Worm (Caenorhabditis elegans) whole organism, early embryonic: ENCODE data around the gene F22B3.5.

Experiments used
- aly-1 ChIP-seq: sonication (generic microtip); optimal IDR thresholded peaks from 2 replicates; lab custom pipeline; 2016; ENCODE audit warnings: missing genetic modification characterization, missing compliant biosample characterization
- ceh-36 ChIP-seq: sonication (generic microtip); optimal IDR thresholded peaks from 2 replicates; lab custom pipeline; 2016; ENCODE audit warnings: missing genetic modification characterization, inconsistent platforms, missing compliant biosample characterization
- ets-7 ChIP-seq: sonication (generic microtip); optimal IDR thresholded peaks from 2 replicates; lab custom pipeline; 2016; ENCODE audit warnings: missing genotype, missing genetic modification characterization, missing compliant biosample characterization
- flt-1 ChIP-seq: fragments of 200-800 bp; sonication (Bioruptor generic); IDR thresholded peaks from 2 replicates; pipeline ENCODE4 v1.3.6; 2022; ENCODE audit warnings: missing genetic modification characterization, missing compliant biosample characterization
- hmbx-1 ChIP-seq: sonication (generic microtip); optimal IDR thresholded peaks from 2 replicates; lab custom pipeline; 2016; ENCODE audit warnings: mild to moderate bottlenecking, missing genetic modification characterization, missing compliant biosample characterization
- hmg-4 ChIP-seq: fragments of 200-800 bp; sonication (Bioruptor generic); optimal IDR thresholded peaks from 2 replicates; lab custom pipeline; 2018; ENCODE audit warnings: mild to moderate bottlenecking, missing genetic modification characterization, missing compliant biosample characterization
- sea-1 ChIP-seq: fragments of 200-800 bp; sonication (Bioruptor generic); conservative IDR thresholded peaks from 2 replicates; pipeline ENCODE4 v1.3.6; 2022; ENCODE audit warnings: missing genetic modification characterization, missing compliant biosample characterization

DNA sequence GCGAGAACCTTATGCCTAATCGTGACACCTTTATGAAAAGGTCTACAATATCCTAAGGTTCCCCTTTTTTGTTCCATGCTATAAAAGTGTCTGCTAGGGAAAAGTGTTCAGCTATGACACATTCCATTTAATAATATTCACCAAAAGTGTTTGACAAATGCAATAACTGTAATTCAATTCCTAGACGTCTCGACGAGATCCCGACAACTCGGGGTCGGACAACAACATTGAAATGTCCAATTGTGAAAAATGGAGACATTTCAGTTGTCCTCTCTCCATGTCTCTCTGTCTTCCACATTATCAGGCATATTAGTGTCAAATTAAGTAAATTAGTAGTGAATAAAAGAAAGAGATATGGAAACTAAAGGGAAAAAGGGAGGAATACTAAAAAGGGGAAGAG lies 14.8 kb upstream of the F22B3.5 start:
- TF ChIP-seq flt-1 (GFP tag; lab: Robert Waterston, UW) (no peak), ets-7 (tag; lab: Kevin White, UChicago) (no peak), hmbx-1 (tag; lab: Kevin White, UChicago) (no peak), aly-1 (tag; lab: Kevin White, UChicago) (no peak), ceh-36 (tag; lab: Kevin White, UChicago) (no peak), sea-1 (GFP tag; lab: Robert Waterston, UW) (no peak), hmg-4 (no peak)
